Fruit fly (Drosophila melanogaster) whole organism, wandering third instar larva: ENCODE results near the gene CG11986.
A peak's percentile ranks its signal among the peaks of the same experiment; 100 is the strongest.

Experiments used
- CG9705 ChIP-seq: fragments of 200-800 bp; sonication (Bioruptor generic); optimal IDR thresholded peaks from 2 replicates; lab custom pipeline; 2018; ENCODE audit warnings: missing biosample characterization, mild to moderate bottlenecking, missing genetic modification characterization
- CrebA ChIP-seq: fragments of 200-800 bp; sonication (Bioruptor generic); optimal IDR thresholded peaks from 2 replicates; lab custom pipeline; 2016; ENCODE audit warnings: missing biosample characterization, mild to moderate bottlenecking, missing genetic modification characterization, borderline replicate concordance
- Dif ChIP-seq: fragments of 200-275, 200-300 bp; sonication (Bioruptor generic); optimal IDR thresholded peaks from 2 replicates; lab custom pipeline; 2018; ENCODE audit warnings: missing biosample characterization, missing genetic modification characterization; ENCODE audit not compliant: partially characterized antibody
- GATAd ChIP-seq: sonication (Bioruptor generic); optimal IDR thresholded peaks from 2 replicates; lab custom pipeline; 2016; ENCODE audit warnings: missing biosample characterization, missing genetic modification characterization
- Hnf4 ChIP-seq: fragments of 200-800 bp; sonication (Bioruptor generic); optimal IDR thresholded peaks from 2 replicates; lab custom pipeline; 2016; ENCODE audit warnings: missing biosample characterization, mild to moderate bottlenecking, missing genetic modification characterization
- Hr78 ChIP-seq: fragments of >200 bp; optimal IDR thresholded peaks from 2 replicates; lab custom pipeline; 2017; ENCODE audit warnings: missing biosample characterization, missing genetic modification characterization
- Hr83 ChIP-seq: fragments of 200-300 bp; sonication (Bioruptor generic); optimal IDR thresholded peaks from 2 replicates; lab custom pipeline; 2016; ENCODE audit warnings: missing biosample characterization, mild to moderate bottlenecking, missing genetic modification characterization, moderate library complexity; ENCODE audit not compliant: poor library complexity, severe bottlenecking
- Jra ChIP-seq: sonication (Bioruptor generic); optimal IDR thresholded peaks from 2 replicates; lab custom pipeline; 2016; ENCODE audit warnings: missing biosample characterization, missing genetic modification characterization
- Mio ChIP-seq: sonication (Bioruptor generic); optimal IDR thresholded peaks from 2 replicates; lab custom pipeline; 2016; ENCODE audit warnings: missing biosample characterization, missing genetic modification characterization
- Myc ChIP-seq: fragments of >200 bp; optimal IDR thresholded peaks from 2 replicates; lab custom pipeline; 2017
- OdsH ChIP-seq: fragments of 200-800 bp; sonication (Bioruptor generic); optimal IDR thresholded peaks from 2 replicates; lab custom pipeline; 2016; ENCODE audit warnings: missing biosample characterization, mild to moderate bottlenecking, missing genetic modification characterization
- Rel ChIP-seq, 2 experiments: fragments of 200-800 bp; sonication (Bioruptor generic) in 1 of 2; optimal IDR thresholded peaks; 2 replicates in 1 of 2; 3 replicates in 1 of 2; lab custom pipeline; 2016 to 2019; ENCODE audit warnings: mild to moderate bottlenecking in 2 of 2, missing biosample characterization in 2 of 2, missing genetic modification characterization in 2 of 2, moderate library complexity in 1 of 2
- Sp1 ChIP-seq: fragments of 200-800 bp; sonication (Bioruptor generic); optimal IDR thresholded peaks from 3 replicates; lab custom pipeline; 2019; ENCODE audit warnings: missing biosample characterization, mild to moderate bottlenecking, missing genetic modification characterization, moderate library complexity
- Vsx2 ChIP-seq: fragments of 200-300, 225-300 bp; sonication (Bioruptor generic); optimal IDR thresholded peaks from 2 replicates; lab custom pipeline; 2018; ENCODE audit warnings: missing biosample characterization, missing genetic modification characterization; ENCODE audit not compliant: partially characterized antibody
- br ChIP-seq: fragments of 200-800 bp; sonication (Bioruptor generic); optimal IDR thresholded peaks from 2 replicates; lab custom pipeline; 2016; ENCODE audit warnings: missing biosample characterization, missing genetic modification characterization
- dl ChIP-seq, 2 experiments: fragments of 175-275, 200-275 bp in 1 of 2; fragments of 200-275 bp in 1 of 2; sonication (Bioruptor generic); optimal IDR thresholded peaks; lab custom pipeline; 2018; ENCODE audit warnings: mild to moderate bottlenecking in 2 of 2, missing biosample characterization in 2 of 2, missing genetic modification characterization in 2 of 2, moderate library complexity in 2 of 2; ENCODE audit not compliant: partially characterized antibody in 2 of 2, insufficient read depth in 1 of 2
- dmrt93B ChIP-seq: fragments of 200-800 bp; sonication (Bioruptor generic); optimal IDR thresholded peaks from 2 replicates; lab custom pipeline; 2018; ENCODE audit warnings: missing biosample characterization, mild to moderate bottlenecking, missing genetic modification characterization
- dsf ChIP-seq: sonication (Bioruptor generic); optimal IDR thresholded peaks from 2 replicates; lab custom pipeline; 2016; ENCODE audit warnings: missing biosample characterization, missing genetic modification characterization, borderline replicate concordance
- ey ChIP-seq: fragments of 200-800 bp; sonication (Bioruptor generic); optimal IDR thresholded peaks from 2 replicates; lab custom pipeline; 2016; ENCODE audit warnings: missing biosample characterization, missing genetic modification characterization
- foxo ChIP-seq, 2 experiments: fragments of 200-800 bp; sonication (Bioruptor generic); optimal IDR thresholded peaks; 2 replicates in 1 of 2; 3 replicates in 1 of 2; lab custom pipeline; 2016 to 2017; ENCODE audit warnings: missing biosample characterization in 2 of 2, missing genetic modification characterization in 2 of 2
- fru ChIP-seq: fragments of 200-800 bp; sonication (Bioruptor generic); optimal IDR thresholded peaks from 3 replicates; lab custom pipeline; 2016; ENCODE audit warnings: missing biosample characterization, mild to moderate bottlenecking, missing genetic modification characterization
- h ChIP-seq: fragments of 200-800 bp; sonication (Bioruptor generic); optimal IDR thresholded peaks from 3 replicates; lab custom pipeline; 2016; ENCODE audit warnings: missing biosample characterization, mild to moderate bottlenecking, missing genetic modification characterization
- lola ChIP-seq: fragments of >200 bp; optimal IDR thresholded peaks from 2 replicates; lab custom pipeline; 2017; ENCODE audit warnings: missing biosample characterization, missing genetic modification characterization
- pan ChIP-seq: fragments of >200 bp; optimal IDR thresholded peaks from 2 replicates; lab custom pipeline; 2017
- sv ChIP-seq: fragments of 200-800 bp; sonication (Bioruptor generic); optimal IDR thresholded peaks from 3 replicates; lab custom pipeline; 2016; ENCODE audit warnings: missing biosample characterization, missing genetic modification characterization
- tai ChIP-seq: sonication (Bioruptor generic); optimal IDR thresholded peaks from 2 replicates; lab custom pipeline; 2016; ENCODE audit warnings: missing biosample characterization, missing genetic modification characterization
- usp ChIP-seq: fragments of >200 bp; optimal IDR thresholded peaks from 2 replicates; lab custom pipeline; 2017; ENCODE audit warnings: missing biosample characterization, missing genetic modification characterization

The CG11986 gene

DNA sequence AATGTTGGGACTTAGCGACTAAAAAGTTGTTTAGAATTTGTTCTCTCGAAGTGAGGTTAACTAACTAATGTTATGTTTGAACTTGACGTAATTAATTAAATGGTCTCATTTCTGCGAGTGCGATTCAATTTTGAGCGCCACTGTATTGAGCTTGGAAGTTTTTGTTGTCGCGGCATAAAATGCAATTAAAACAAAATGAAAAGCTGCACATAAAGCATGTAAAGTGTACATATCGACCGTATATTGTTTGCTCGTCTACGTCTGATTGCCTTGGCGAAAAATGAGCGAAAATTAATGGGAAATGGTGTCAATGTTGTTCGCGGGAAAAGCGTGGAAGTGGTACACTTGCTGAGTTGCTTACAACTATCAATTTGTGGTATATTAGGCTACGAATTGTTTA is 1.6 kb downstream of the CG11986 start:
- no peak for TF ChIP-seq GATAd (GFP tag; lab: Kevin White, UChicago)
- no peak for TF ChIP-seq dsf (GFP tag; lab: Kevin White, UChicago)
- no peak for TF ChIP-seq CrebA (GFP tag; lab: Kevin White, UChicago)
- no peak for TF ChIP-seq pan
- TF ChIP-seq Vsx2 (GFP tag; lab: Kevin White, UChicago): no peak
- no peak for TF ChIP-seq Hr78
- no peak for TF ChIP-seq CG9705
- TF ChIP-seq usp: no peak
- no peak for TF ChIP-seq Rel (GFP tag; optimal IDR thresholded peaks at IDR 0.05; lab: Kevin White, UChicago)
- TF ChIP-seq Rel (tag; optimal IDR thresholded peaks at IDR 0.05; lab: Kevin White, UChicago): no peak
- TF ChIP-seq Myc (lab: Kevin White, UChicago): no peak
- TF ChIP-seq Sp1 (GFP tag; lab: Kevin White, UChicago): no peak
- no peak for TF ChIP-seq lola (GFP tag; lab: Kevin White, UChicago)

DNA sequence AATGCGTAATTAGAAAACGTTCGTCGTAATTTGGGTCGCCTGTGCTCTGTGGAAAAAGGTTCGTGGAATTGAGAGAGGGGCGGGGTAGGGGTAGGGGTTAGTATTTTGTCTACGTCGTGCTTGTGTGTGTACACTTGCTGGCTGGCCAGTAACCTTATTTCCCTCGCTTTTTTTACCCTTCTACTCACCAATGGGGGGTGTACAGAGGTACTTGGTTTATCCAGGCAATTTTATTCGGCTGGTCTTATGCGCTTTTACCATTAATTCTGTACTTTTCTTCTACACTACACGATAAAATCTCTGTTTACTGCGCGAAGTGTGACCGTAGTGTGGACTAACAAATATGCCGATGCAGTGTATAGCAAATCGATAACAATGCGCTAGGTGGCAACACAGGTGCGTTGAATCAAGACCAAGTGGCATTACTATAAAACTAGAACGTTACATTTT is 4.5 kb downstream of the CG11986 start, which contains the start of gene tgo:
tgo (minus strand) TSS at position 334 of the 450 bp plus-strand sequence.
- TF ChIP-seq foxo (GFP tag; optimal IDR thresholded peaks at IDR 0.05; lab: Kevin White, UChicago) (no peak), Dif (GFP tag; lab: Kevin White, UChicago) (peak; percentile 7), CG9705 (no peak), Rel (GFP tag; optimal IDR thresholded peaks at IDR 0.05; lab: Kevin White, UChicago) (no peak), Rel (tag; optimal IDR thresholded peaks at IDR 0.05; lab: Kevin White, UChicago) (peak; percentile 57), fru (peak; percentile 76)

DNA sequence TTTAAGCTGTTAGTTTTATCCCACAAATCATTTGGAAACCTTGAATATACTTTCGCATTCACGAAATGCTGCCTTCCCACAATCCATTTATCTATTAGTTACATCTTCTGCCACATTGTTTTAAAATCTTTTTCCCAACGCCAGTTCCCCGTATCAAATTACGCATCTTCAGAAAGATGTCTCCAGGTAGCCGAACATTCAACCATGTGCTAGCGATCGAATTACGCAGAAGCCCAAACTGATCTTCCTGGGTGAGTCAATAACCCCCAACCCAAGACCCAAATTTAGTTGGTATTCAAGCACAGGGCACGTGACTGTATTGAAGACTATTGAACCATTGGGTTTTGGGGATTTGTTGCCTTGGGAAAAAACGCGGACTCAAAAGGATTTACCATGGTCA is 8.7 kb downstream of the CG11986 start:
- TF ChIP-seq Jra (GFP tag; lab: Kevin White, UChicago) (no peak), Vsx2 (GFP tag; lab: Kevin White, UChicago) (no peak), br (GFP tag; lab: Kevin White, UChicago) (no peak)

DNA sequence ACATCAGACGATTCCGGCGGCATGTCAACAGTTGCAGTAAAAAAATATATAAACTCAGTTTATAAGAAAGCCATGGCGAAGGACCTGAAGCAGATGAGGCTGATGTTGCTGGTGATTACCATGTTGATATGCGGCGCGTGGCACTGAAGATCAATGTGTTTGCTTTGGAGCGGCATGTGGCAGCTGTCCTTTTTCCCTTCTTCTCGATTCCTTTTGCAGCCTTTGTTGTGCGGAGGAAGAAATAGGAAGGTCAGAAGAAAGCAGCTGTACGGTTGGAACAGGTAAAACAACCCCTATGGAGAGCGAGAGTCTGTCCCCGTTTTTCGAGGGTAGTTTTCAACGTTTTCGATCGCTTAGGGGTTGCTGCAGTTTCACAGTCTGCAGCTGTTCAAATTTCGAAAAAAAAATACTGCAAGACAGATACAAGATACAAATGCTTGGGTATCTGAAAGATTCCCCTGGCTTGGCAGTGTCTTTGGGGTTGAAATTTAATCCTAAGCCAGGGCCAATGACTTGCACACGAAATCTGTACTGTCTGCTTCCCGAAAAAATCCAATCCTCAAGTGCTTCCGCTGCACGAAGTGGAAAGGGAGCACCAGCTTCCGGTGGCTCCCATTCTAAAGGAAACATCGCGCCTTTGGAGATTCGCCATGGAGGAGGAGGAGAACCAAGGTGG is 9.7 kb downstream of the CG11986 start:
- TF ChIP-seq Dif (GFP tag; lab: Kevin White, UChicago) (no peak), Sp1 (GFP tag; lab: Kevin White, UChicago) (no peak), Hr83 (GFP tag; lab: Kevin White, UChicago) (no peak), OdsH (no peak)
- TF ChIP-seq, all 38 proteins: peak for 0

DNA sequence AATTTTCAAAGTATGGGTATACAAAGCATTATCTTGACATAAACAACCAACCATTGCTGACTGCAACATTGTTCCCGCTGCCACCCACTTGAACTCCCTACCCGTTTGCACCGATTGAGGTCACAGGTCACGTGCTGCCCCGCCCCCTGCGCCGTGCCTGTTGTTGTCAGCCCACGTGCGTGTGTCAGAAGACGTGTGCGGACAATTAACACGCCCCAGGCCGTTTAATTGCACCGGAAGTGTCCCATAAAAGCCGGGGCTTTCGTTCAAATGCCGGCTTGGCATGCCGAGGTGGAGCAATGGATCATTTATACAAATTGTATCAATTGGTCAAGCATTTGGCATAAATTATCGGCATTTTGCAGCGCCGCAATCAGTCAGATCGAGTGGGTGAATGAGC is 11.8 kb downstream of the CG11986 start:
- no peak for TF ChIP-seq h (GFP tag; lab: Kevin White, UChicago)
- TF ChIP-seq, all 38 proteins: peak for 0

DNA sequence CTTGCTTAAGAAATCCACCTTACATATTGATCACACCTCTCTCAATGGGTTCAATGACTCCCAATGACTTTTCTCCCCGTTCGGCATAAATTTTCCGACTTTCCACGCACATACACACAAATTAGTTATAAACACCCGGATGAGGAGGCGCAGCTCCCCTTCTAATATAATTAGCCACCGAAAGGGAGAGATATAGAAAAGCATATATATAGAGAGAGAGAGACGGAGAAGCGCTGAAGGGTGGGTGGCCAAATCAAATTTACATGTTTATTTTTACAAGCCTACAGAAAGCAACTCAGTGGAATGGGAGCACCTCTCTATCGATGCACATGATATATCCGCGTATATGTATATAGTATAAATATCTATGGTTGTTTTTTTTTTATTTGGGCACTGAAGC is 13.4 kb downstream of the CG11986 start:
- TF ChIP-seq CrebA (GFP tag; lab: Kevin White, UChicago): no peak
- TF ChIP-seq foxo (GFP tag; optimal IDR thresholded peaks at IDR 0.05; lab: Kevin White, UChicago): no peak
- TF ChIP-seq Vsx2 (GFP tag; lab: Kevin White, UChicago): no peak
- no peak for TF ChIP-seq dmrt93B (GFP tag; lab: Kevin White, UChicago)

DNA sequence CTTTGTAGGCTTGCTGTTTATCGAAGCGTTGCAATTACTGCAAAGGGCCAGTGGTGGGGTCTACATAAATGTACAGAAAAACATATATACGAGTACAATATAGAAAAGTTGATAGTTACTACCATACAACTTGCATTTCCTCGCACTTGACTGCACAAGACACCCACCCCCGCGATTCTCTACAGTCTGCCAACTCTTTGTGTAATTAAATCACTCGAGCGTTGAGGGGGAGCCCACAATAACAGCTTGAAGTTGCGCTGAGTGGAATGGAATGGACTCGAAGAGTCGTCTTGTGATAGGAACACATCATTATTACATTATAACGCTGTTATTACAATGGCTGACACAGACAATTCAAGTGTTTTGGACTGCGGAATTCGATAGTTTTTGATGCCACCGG is 14.2 kb downstream of the CG11986 start:
- TF ChIP-seq Rel (GFP tag; optimal IDR thresholded peaks at IDR 0.05; lab: Kevin White, UChicago) (no peak), Rel (tag; optimal IDR thresholded peaks at IDR 0.05; lab: Kevin White, UChicago) (peak; percentile 13), pan (no peak)

DNA sequence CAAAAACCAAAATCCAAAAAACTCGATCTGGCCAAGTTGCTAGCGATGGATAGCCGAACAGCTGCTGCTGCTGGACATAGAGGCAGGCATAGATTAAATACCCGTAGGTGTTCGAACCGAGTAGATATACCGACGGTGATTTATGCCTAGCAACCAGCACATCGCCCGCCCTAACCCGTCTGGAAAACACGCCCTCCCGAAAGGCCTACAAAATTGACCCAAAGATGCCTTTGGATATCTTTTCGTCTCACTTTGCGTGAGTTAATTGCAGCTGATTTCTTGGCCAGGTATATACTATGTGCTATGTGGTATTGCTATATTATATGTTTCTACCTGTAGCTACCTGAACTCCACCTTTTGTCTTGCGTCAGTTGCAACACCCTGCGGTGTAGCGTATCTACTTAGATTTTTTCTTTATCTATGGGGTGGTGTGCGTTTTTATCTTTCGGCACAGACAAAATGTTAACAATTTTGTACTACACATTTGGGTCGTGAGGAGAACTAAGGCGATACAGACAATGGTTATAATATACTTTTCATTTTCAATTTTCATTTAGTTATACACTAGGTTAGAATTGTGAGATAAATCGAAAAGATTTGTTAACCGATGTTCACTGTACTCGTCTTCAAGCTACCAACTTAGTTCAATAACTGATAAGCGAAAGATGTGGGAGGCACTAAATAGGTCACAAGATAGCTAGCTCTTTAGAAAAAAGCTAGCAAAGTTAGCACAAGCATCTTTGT is 14.9 kb downstream of the CG11986 start:
- TF ChIP-seq OdsH (no peak), usp (no peak), dl (GFP tag; optimal IDR thresholded peaks at IDR 0.05; lab: Kevin White, UChicago; ENCODE audit: insufficient read depth in 1 of 2, partially characterized antibody in 2 of 2) (no peak), h (GFP tag; lab: Kevin White, UChicago) (no peak), CG9705 (no peak), br (GFP tag; lab: Kevin White, UChicago) (no peak), foxo (GFP tag; optimal IDR thresholded peaks at IDR 0.05; lab: Kevin White, UChicago) (no peak), sv (GFP tag; lab: Kevin White, UChicago) (no peak), Vsx2 (GFP tag; lab: Kevin White, UChicago) (no peak), Hr83 (GFP tag; lab: Kevin White, UChicago) (no peak), Hnf4 (no peak), tai (GFP tag; lab: Kevin White, UChicago) (no peak), Mio (GFP tag; lab: Kevin White, UChicago) (no peak), ey (GFP tag; lab: Kevin White, UChicago) (no peak), Jra (GFP tag; lab: Kevin White, UChicago) (no peak), pan (no peak)
